Worm (Caenorhabditis elegans) whole organism, L2 larva: ENCODE results near the gene tbce-1.

ENCODE experiments used
- ZK546.5 ChIP-seq: sonication (generic microtip); optimal IDR thresholded peaks from 2 replicates; lab custom pipeline; 2017; ENCODE audit warnings: missing biosample characterization, missing genetic modification characterization
- aly-2 ChIP-seq: fragments of 150-350 bp; optimal IDR thresholded peaks from 2 replicates; lab custom pipeline; 2014; ENCODE audit warnings: missing biosample characterization, missing genetic modification characterization
- elt-3 ChIP-seq: sonication (generic microtip); optimal IDR thresholded peaks from 2 replicates; lab custom pipeline; 2017; ENCODE audit warnings: missing biosample characterization, missing genetic modification characterization
- lin-11 ChIP-seq: fragments of 150-350 bp; sonication (generic microtip); optimal IDR thresholded peaks from 2 replicates; lab custom pipeline; 2014; ENCODE audit warnings: missing biosample characterization, missing genetic modification characterization, inconsistent platforms, mixed read lengths
- lin-13 ChIP-seq: fragments of 150-350 bp; optimal IDR thresholded peaks from 2 replicates; lab custom pipeline; 2014; ENCODE audit warnings: missing biosample characterization, missing genetic modification reagents, missing genetic modification characterization
- lin-39 ChIP-seq: fragments of 150-350 bp; optimal IDR thresholded peaks from 2 replicates; lab custom pipeline; 2014; ENCODE audit warnings: missing biosample characterization, missing genetic modification reagents, missing genetic modification characterization
- mdl-1 ChIP-seq, 2 experiments: fragments of 150-350 bp in 1 of 2; sonication (generic microtip) in 1 of 2; optimal IDR thresholded peaks; 2 replicates each; lab custom pipeline; 2017; ENCODE audit warnings: missing biosample characterization in 2 of 2, missing genetic modification characterization in 2 of 2
- nhr-11 ChIP-seq: fragments of 150-350 bp; optimal IDR thresholded peaks from 2 replicates; lab custom pipeline; 2014; ENCODE audit warnings: missing biosample characterization, missing genetic modification characterization
- nhr-25 ChIP-seq: fragments of 150-350 bp; sonication (generic microtip); optimal IDR thresholded peaks from 3 replicates; lab custom pipeline; 2014; ENCODE audit warnings: missing biosample characterization, missing genetic modification characterization
- sma-3 ChIP-seq: sonication (generic microtip); optimal IDR thresholded peaks from 2 replicates; lab custom pipeline; 2016; ENCODE audit warnings: missing genetic modification reagents, missing genetic modification characterization, missing compliant biosample characterization
- unc-39 ChIP-seq: fragments of 150-350 bp; optimal IDR thresholded peaks from 2 replicates; lab custom pipeline; 2014; ENCODE audit warnings: missing biosample characterization, missing genetic modification characterization
- unc-55 ChIP-seq: fragments of 150-350 bp; sonication (generic microtip); optimal IDR thresholded peaks from 3 replicates; lab custom pipeline; 2014; ENCODE audit warnings: missing biosample characterization, missing genetic modification reagents, missing genetic modification characterization
- ztf-11 ChIP-seq: sonication (generic microtip); optimal IDR thresholded peaks from 2 replicates; lab custom pipeline; 2017; ENCODE audit warnings: missing biosample characterization, missing genetic modification characterization
- ztf-4 ChIP-seq: fragments of 150-350 bp; optimal IDR thresholded peaks from 2 replicates; lab custom pipeline; 2014; ENCODE audit warnings: missing biosample characterization, missing genetic modification characterization

DNA sequence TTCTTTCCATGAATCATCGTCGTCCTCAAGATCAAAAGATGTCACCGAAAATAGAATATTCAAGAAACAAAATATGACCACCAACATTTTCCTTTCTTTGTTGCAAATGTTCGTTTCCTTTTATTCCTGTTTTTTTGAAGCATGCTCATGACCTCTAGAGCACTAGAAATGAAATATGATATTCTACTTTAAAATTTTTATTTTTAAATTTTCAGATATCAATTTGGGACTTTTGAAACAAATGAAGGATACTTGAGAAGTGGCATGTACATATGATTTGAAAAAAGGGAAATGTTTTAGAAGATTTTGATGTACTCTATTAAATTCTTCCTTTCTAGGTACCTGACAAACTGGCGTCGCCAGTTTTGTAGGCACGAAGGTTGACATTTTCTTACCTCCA lies 19.3 kb upstream of the tbce-1 start, which contains the start of gene K07H8.11:
- TF ChIP-seq lin-11 (tag; lab: Kevin White, UChicago), result no peak
- no peak for TF ChIP-seq aly-2
- TF ChIP-seq mdl-1 (tag; optimal IDR thresholded peaks at IDR 0.05; lab: Kevin White, UChicago), result no peak
- TF ChIP-seq ztf-4 (tag; lab: Kevin White, UChicago), result no peak
- TF ChIP-seq ZK546.5, result no peak
- no peak for TF ChIP-seq nhr-25
- no peak for TF ChIP-seq unc-39
- no peak for TF ChIP-seq unc-55 (GFP tag; lab: Kevin White, UChicago)
- TF ChIP-seq elt-3 (tag; lab: Kevin White, UChicago), result no peak
- TF ChIP-seq lin-13, result no peak
- no peak for TF ChIP-seq ztf-11
- TF ChIP-seq lin-39, result no peak
- TF ChIP-seq nhr-11, result no peak
- TF ChIP-seq sma-3 (GFP tag; lab: Kevin White, UChicago), result no peak
